Worm (Caenorhabditis elegans) whole organism, L1 larva: Measurements from ENCODE around the gene drr-1.
A peak's percentile ranks its signal among the peaks of the same experiment; 100 is the strongest.

Source experiments
- C04F5.9 ChIP-seq: sonication (generic microtip); optimal IDR thresholded peaks from 2 replicates; lab custom pipeline; 2016; ENCODE audit warnings: missing genetic modification characterization, missing compliant biosample characterization
- alr-1 ChIP-seq: fragments of 200-800 bp; sonication (Bioruptor generic); optimal IDR thresholded peaks from 2 replicates; lab custom pipeline; 2018; ENCODE audit warnings: borderline replicate concordance, mild to moderate bottlenecking, missing genetic modification characterization, missing compliant biosample characterization
- blmp-1 ChIP-seq: fragments of 150-350 bp; optimal IDR thresholded peaks from 2 replicates; lab custom pipeline; 2014; ENCODE audit warnings: missing biosample characterization, missing genetic modification characterization
- ceh-63 ChIP-seq: fragments of 200-800 bp; sonication (Bioruptor generic); optimal IDR thresholded peaks from 2 replicates; lab custom pipeline; 2018; ENCODE audit warnings: mild to moderate bottlenecking, missing genetic modification characterization, missing compliant biosample characterization
- ceh-8 ChIP-seq: fragments of 200-800 bp; sonication (Bioruptor generic); optimal IDR thresholded peaks from 2 replicates; lab custom pipeline; 2018; ENCODE audit warnings: mild to moderate bottlenecking, missing genetic modification characterization, moderate library complexity, missing compliant biosample characterization
- ceh-82 ChIP-seq, 3 experiments: fragments of 150-350 bp in 1 of 3; sonication (generic microtip) in 2 of 3; optimal IDR thresholded peaks; 2 replicates each; lab custom pipeline; 2014 to 2017; ENCODE audit warnings: missing biosample characterization in 3 of 3, missing genetic modification characterization in 3 of 3
- ceh-90 ChIP-seq: sonication (generic microtip); optimal IDR thresholded peaks from 2 replicates; lab custom pipeline; 2016; ENCODE audit warnings: missing genetic modification characterization, missing compliant biosample characterization
- dsc-1 ChIP-seq: sonication (generic microtip); optimal IDR thresholded peaks from 2 replicates; lab custom pipeline; 2016; ENCODE audit warnings: mild to moderate bottlenecking, missing genetic modification characterization, missing compliant biosample characterization
- efl-1 ChIP-seq, 4 experiments: fragments of 150-350 bp; optimal IDR thresholded peaks in 3 of 4; peaks in 1 of 4; 1 replicate in 1 of 4; 2 replicates in 3 of 4; lab custom pipeline; 2014; ENCODE audit warnings: missing biosample characterization in 2 of 4, missing genetic modification characterization in 2 of 4, missing genetic modification reagents in 2 of 4
- egl-13 ChIP-seq: sonication (generic microtip); optimal IDR thresholded peaks from 2 replicates; lab custom pipeline; 2016; ENCODE audit warnings: missing genotype, missing genetic modification reagents, missing genetic modification characterization, missing compliant biosample characterization
- egl-27 ChIP-seq, 2 experiments: fragments of 150-350 bp in 1 of 2; sonication (generic microtip); optimal IDR thresholded peaks; 3 replicates each; lab custom pipeline; 2017 to 2018; ENCODE audit warnings: missing biosample characterization in 2 of 2, missing genetic modification characterization in 2 of 2, missing genetic modification reagents in 2 of 2
- elt-3 ChIP-seq, 6 experiments: fragments of 150-350 bp in 1 of 6; sonication (generic microtip); optimal IDR thresholded peaks; 2 replicates each; lab custom pipeline; 2017 to 2018; ENCODE audit warnings: missing biosample characterization in 6 of 6, missing genetic modification characterization in 6 of 6, inconsistent platforms in 1 of 6
- fkh-10 ChIP-seq: sonication (generic microtip); optimal IDR thresholded peaks from 2 replicates; lab custom pipeline; 2017; ENCODE audit warnings: missing biosample characterization, missing genetic modification reagents, missing genetic modification characterization
- fkh-8 ChIP-seq: sonication (generic microtip); optimal IDR thresholded peaks from 2 replicates; lab custom pipeline; 2016; ENCODE audit warnings: mild to moderate bottlenecking, missing genetic modification characterization, missing compliant biosample characterization
- hlh-17 ChIP-seq: fragments of 200-800 bp; sonication (Bioruptor generic); optimal IDR thresholded peaks from 2 replicates; lab custom pipeline; 2018; ENCODE audit warnings: missing genetic modification characterization, mild to moderate bottlenecking, missing compliant biosample characterization, moderate library complexity, borderline replicate concordance
- hpl-2 ChIP-seq: fragments of 150-350 bp; optimal IDR thresholded peaks from 2 replicates; lab custom pipeline; 2014; ENCODE audit warnings: missing biosample characterization, missing genetic modification reagents, missing genetic modification characterization
- jun-1 ChIP-seq: fragments of 150-350 bp; optimal IDR thresholded peaks from 2 replicates; lab custom pipeline; 2014; ENCODE audit warnings: missing biosample characterization, missing genetic modification reagents, missing genetic modification characterization
- lin-13 ChIP-seq: fragments of 150-350 bp; optimal IDR thresholded peaks from 2 replicates; lab custom pipeline; 2014; ENCODE audit warnings: missing biosample characterization, missing genetic modification reagents, missing genetic modification characterization
- lin-14 ChIP-seq: fragments of 200-800 bp; sonication (Bioruptor generic); optimal IDR thresholded peaks from 2 replicates; lab custom pipeline; 2018; ENCODE audit warnings: mild to moderate bottlenecking, missing genetic modification characterization, moderate library complexity, missing compliant biosample characterization
- lir-3 ChIP-seq: sonication (generic microtip); optimal IDR thresholded peaks from 2 replicates; lab custom pipeline; 2016; ENCODE audit warnings: mild to moderate bottlenecking, missing genetic modification characterization, moderate library complexity, missing compliant biosample characterization; ENCODE audit not compliant: poor library complexity
- mab-9 ChIP-seq: fragments of 200-800 bp; sonication (Bioruptor generic); IDR thresholded peaks from 2 replicates; pipeline ENCODE4 v1.3.6; 2022; ENCODE audit warnings: missing genetic modification reagents, missing genetic modification characterization, missing compliant biosample characterization
- nhr-19 ChIP-seq: fragments of 200-800 bp; sonication (Bioruptor generic); conservative IDR thresholded peaks from 2 replicates; pipeline ENCODE4 v1.3.6; 2022; ENCODE audit warnings: missing genetic modification characterization, missing compliant biosample characterization
- nhr-20 ChIP-seq: sonication (generic microtip); optimal IDR thresholded peaks from 2 replicates; lab custom pipeline; 2016; ENCODE audit warnings: mild to moderate bottlenecking, missing genetic modification characterization, missing compliant biosample characterization
- nhr-237 ChIP-seq: fragments of 150-350 bp; optimal IDR thresholded peaks from 2 replicates; lab custom pipeline; 2014; ENCODE audit warnings: missing biosample characterization, missing genetic modification characterization
- nhr-28 ChIP-seq: fragments of 150-350 bp; optimal IDR thresholded peaks from 2 replicates; lab custom pipeline; 2014; ENCODE audit warnings: missing biosample characterization, missing genetic modification characterization
- nhr-71 ChIP-seq: sonication (generic microtip); optimal IDR thresholded peaks from 2 replicates; lab custom pipeline; 2016; ENCODE audit warnings: mild to moderate bottlenecking, missing genetic modification characterization, moderate library complexity, missing compliant biosample characterization
- nhr-85 ChIP-seq: sonication (generic microtip); peaks from one replicate; lab custom pipeline; 2016; ENCODE audit warnings: missing genetic modification characterization, inconsistent platforms, missing compliant biosample characterization
- pag-3 ChIP-seq: sonication (generic microtip); optimal IDR thresholded peaks from 2 replicates; lab custom pipeline; 2017; ENCODE audit warnings: missing genetic modification characterization, mild to moderate bottlenecking, missing compliant biosample characterization, antibody characterized with exemption, borderline replicate concordance; ENCODE audit not compliant: insufficient read depth
- rnt-1 ChIP-seq: sonication (generic microtip); optimal IDR thresholded peaks from 2 replicates; lab custom pipeline; 2016; ENCODE audit warnings: mild to moderate bottlenecking, missing genetic modification characterization, moderate library complexity, missing compliant biosample characterization
- snpc-4 ChIP-seq: fragments of 150-350 bp; optimal IDR thresholded peaks from 2 replicates; lab custom pipeline; 2014; ENCODE audit warnings: missing biosample characterization, missing genetic modification characterization
- snu-23 ChIP-seq: sonication (generic microtip); optimal IDR thresholded peaks from 2 replicates; lab custom pipeline; 2016; ENCODE audit warnings: missing genetic modification characterization, missing compliant biosample characterization
- sptf-1 ChIP-seq: fragments of 150-350 bp; optimal IDR thresholded peaks from 2 replicates; lab custom pipeline; 2014; ENCODE audit warnings: missing biosample characterization, missing genetic modification characterization
- swsn-7 ChIP-seq: sonication (generic microtip); optimal IDR thresholded peaks from 2 replicates; lab custom pipeline; 2016; ENCODE audit warnings: missing genetic modification characterization, missing compliant biosample characterization
- tbx-2 ChIP-seq: sonication (generic microtip); optimal IDR thresholded peaks from 2 replicates; lab custom pipeline; 2016; ENCODE audit warnings: missing genetic modification characterization, missing compliant biosample characterization
- tlp-1 ChIP-seq: fragments of 150-350 bp; optimal IDR thresholded peaks from 2 replicates; lab custom pipeline; 2014; ENCODE audit warnings: missing biosample characterization, missing genetic modification characterization
- unc-62 ChIP-seq: fragments of 150-350 bp; optimal IDR thresholded peaks from 2 replicates; lab custom pipeline; 2014; ENCODE audit warnings: missing biosample characterization, missing genetic modification reagents, missing genetic modification characterization
- unc-86 ChIP-seq: sonication (generic microtip); optimal IDR thresholded peaks from 2 replicates; lab custom pipeline; 2016; ENCODE audit warnings: missing genetic modification characterization, missing compliant biosample characterization
- zip-4 ChIP-seq: fragments of 200-800 bp; sonication (Bioruptor generic); optimal IDR thresholded peaks from 2 replicates; lab custom pipeline; 2018; ENCODE audit warnings: mild to moderate bottlenecking, missing genetic modification characterization, moderate library complexity, missing compliant biosample characterization

drr-1 gene

DNA sequence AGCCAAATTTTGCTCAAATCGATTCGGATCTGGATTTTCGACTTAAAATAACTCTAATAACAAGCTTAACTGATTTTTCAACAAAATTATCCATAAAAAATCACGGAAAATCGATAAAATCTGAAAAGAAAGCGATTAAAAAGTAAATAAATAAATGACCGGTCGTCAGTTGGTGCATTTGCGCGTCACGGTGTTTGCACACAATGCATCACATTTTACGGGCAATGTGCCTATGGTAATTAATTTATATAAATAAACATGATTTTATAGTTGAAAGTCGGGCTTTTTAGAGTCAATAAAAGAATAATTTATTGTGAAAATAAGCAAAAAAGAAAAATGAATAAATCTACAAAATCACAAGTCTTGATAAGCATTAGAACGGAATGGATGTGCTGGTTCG is 938 bp downstream of the drr-1 start (continued):
- TF ChIP-seq ceh-63, result no peak
- no peak for TF ChIP-seq tlp-1 (tag; lab: Kevin White, UChicago)
- TF ChIP-seq hlh-17 (GFP tag; lab: Kevin White, UChicago), result no peak
- peak; percentile 59 for TF ChIP-seq nhr-71 (tag; lab: Kevin White, UChicago)
- peak in 1 of 3 experiments; percentile 18 for TF ChIP-seq ceh-82 (tag; optimal IDR thresholded peaks at IDR 0.05; lab: Kevin White, UChicago)
- peak; percentile 61 for TF ChIP-seq snu-23 (GFP tag; lab: Kevin White, UChicago)
- no peak for TF ChIP-seq egl-27 (tag; optimal IDR thresholded peaks at IDR 0.05; lab: Kevin White, UChicago)
- TF ChIP-seq zip-4 (GFP tag; lab: Kevin White, UChicago), result no peak
- peak; percentile 37 for TF ChIP-seq nhr-19
- TF ChIP-seq snpc-4 (tag; lab: Kevin White, UChicago), result peak; percentile 29
- TF ChIP-seq blmp-1 (tag; lab: Kevin White, UChicago), result no peak
- TF ChIP-seq lin-13 (GFP tag; lab: Kevin White, UChicago), result no peak

DNA sequence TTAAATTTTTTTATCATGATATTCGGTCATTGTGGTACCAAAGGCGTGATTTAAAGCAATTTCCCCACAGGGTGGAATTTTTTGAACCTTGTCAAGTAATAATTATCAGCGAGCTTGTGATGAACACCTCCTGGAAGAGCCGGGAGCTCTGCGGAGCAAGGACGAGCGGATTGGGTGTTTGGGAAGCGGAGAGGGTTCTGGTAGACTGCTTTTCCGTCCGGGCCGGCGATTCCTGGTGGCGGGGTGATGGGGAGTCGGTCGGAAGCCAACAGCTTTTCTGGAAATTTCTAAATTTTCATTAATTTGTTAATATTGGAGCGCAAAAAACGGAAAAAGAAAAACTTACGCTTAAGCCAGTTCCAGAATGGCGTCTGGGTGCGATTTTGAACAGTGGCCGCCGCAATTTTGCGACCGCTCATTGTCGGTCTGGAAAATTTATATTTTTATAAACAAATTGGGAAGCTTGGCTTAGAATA is 1.5 kb downstream of the drr-1 start, which contains the start of gene ndua-7:
TSS of gene ndua-7 (minus strand) at position 426 of the 476 bp plus-strand sequence.
- TF ChIP-seq swsn-7 (tag; lab: Kevin White, UChicago) (no peak), nhr-85 (no peak), rnt-1 (no peak), ceh-63 (no peak), jun-1 (tag; lab: Kevin White, UChicago) (no peak), unc-86 (tag; lab: Kevin White, UChicago) (no peak), fkh-10 (GFP tag; lab: Kevin White, UChicago) (no peak), elt-3 (tag; optimal IDR thresholded peaks at IDR 0.05; lab: Kevin White, UChicago) (no peak), efl-1 (optimal IDR thresholded peaks at IDR 0.05; lab: Kevin White, UChicago) (no peak), efl-1 (GFP tag; optimal IDR thresholded peaks at IDR 0.05 in 1 of 2; lab: Kevin White, UChicago) (peak in 1 of 2 experiments; percentile 35), hpl-2 (GFP tag; lab: Kevin White, UChicago) (no peak), ceh-8 (GFP tag; lab: Kevin White, UChicago) (peak; percentile 31), nhr-20 (tag; lab: Kevin White, UChicago) (no peak), unc-62 (no peak)

DNA sequence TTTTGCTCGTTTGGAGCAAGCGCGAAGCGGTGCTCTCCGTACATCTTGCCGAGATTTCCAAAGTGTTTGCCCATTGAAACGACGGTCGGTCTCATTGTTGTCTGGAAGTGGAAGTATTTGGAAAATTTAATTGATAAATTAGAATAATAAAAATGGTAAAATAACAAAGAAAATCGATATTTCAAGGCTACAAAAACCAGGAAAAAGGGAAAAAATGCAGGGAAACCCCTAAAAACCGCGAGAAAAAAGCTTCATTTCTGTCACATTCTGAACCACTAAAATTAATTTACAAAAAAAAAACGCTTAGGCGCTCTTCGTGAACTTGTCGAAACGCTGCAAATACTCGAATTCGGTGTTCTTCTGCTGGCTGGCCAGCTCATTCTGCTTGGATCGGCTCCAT is 2.8 kb downstream of the drr-1 start, which contains the start of gene F45H10.2:
TSS of gene F45H10.2 (minus strand) at position 101 of the 400 bp plus-strand sequence.
- TF ChIP-seq nhr-71 (tag; lab: Kevin White, UChicago) (no peak), nhr-28 (tag; lab: Kevin White, UChicago) (no peak), tbx-2 (tag; lab: Kevin White, UChicago) (no peak), unc-62 (no peak), nhr-237 (tag; lab: Kevin White, UChicago) (no peak), egl-13 (no peak), dsc-1 (tag; lab: Kevin White, UChicago) (no peak), jun-1 (tag; lab: Kevin White, UChicago) (no peak), C04F5.9 (tag; lab: Kevin White, UChicago) (no peak), alr-1 (tag; lab: Kevin White, UChicago) (no peak), sptf-1 (tag; lab: Kevin White, UChicago) (no peak), mab-9 (no peak), ceh-90 (tag; lab: Kevin White, UChicago) (no peak), zip-4 (GFP tag; lab: Kevin White, UChicago) (no peak)

DNA sequence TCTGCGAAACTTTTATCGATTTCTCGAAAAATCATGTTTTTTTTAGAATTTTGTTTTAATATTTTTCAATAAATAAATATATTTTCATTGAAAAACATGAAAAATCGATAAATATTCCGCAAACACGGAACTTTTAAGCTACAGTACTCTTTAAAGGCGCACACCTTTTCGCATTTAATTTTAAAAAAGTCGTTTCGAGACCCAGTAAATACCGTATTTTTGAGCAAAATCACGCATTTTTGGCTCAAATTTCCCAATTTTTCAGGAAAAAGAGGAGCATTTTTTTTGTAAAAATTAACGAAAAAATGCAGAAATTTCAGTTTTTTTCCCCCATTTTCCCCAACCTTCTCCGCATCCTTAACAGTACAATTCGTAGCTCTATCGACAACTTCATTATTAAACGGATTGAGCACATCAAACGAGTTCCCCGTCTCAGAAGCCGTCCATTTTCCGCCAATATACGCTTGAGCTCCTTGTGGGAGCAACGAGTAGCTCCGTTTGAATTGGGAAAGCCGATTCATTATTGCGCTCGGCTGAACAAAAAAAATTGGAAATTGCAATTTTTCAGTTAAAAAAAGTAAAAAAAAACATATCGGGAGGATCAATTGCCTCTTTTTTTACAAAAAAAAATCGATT is 4.3 kb downstream of the drr-1 start, which contains the start of gene alh-7:
TSS of gene alh-7 (minus strand) at position 533 of the 636 bp plus-strand sequence.
- TF ChIP-seq fkh-8 (tag; lab: Kevin White, UChicago), result no peak
- TF ChIP-seq mab-9, result no peak
- no peak for TF ChIP-seq lin-14 (GFP tag; lab: Kevin White, UChicago)
- no peak for TF ChIP-seq pag-3 (tag; lab: Kevin White, UChicago)
- TF ChIP-seq lir-3 (tag; lab: Kevin White, UChicago), result no peak
- TF ChIP-seq, all 84 proteins: peak for 0
